Fruit fly (Drosophila melanogaster): ENCODE results near the gene tbrd-1.

- TF ChIP-seq cic (GFP tag; optimal IDR thresholded peaks at IDR 0.05) = no peak
- TF ChIP-seq Mnt (GFP tag; optimal IDR thresholded peaks at IDR 0.05) = no peak
- no peak for TF ChIP-seq CG12768 (GFP tag; optimal IDR thresholded peaks at IDR 0.05)
- no peak for TF ChIP-seq kay (GFP tag; ENCODE audit: borderline replicate concordance)
- TF ChIP-seq ovo (GFP tag; optimal IDR thresholded peaks at IDR 0.05) = no peak
- no peak for TF ChIP-seq CG7045 (GFP tag; optimal IDR thresholded peaks at IDR 0.05)
- TF ChIP-seq cnc (optimal IDR thresholded peaks at IDR 0.05) = no peak
- no peak for TF ChIP-seq CG14711 (tag; optimal IDR thresholded peaks at IDR 0.05)
- TF ChIP-seq Crg-1 (GFP tag; optimal IDR thresholded peaks at IDR 0.05) = no peak
These were observed 16.7 kb downstream of the tbrd-1 start for dm6 chr3R:23876699-23877098.

All from whole organism, adult.